Worm (Caenorhabditis elegans): ENCODE data around the gene srg-37.

Gene srg-37

ce11 chrX:14185631-14186030, 49.2 kb downstream of the srg-37 start:
- TF ChIP-seq nhr-232 (tag; optimal IDR thresholded peaks at IDR 0.05), result no peak
- TF ChIP-seq odd-2 (tag; optimal IDR thresholded peaks at IDR 0.05), result no peak
- no peak for TF ChIP-seq syd-9 (tag; optimal IDR thresholded peaks at IDR 0.05)
- TF ChIP-seq ceh-14 (tag; optimal IDR thresholded peaks at IDR 0.05), result no peak
- TF ChIP-seq zip-5 (tag; optimal IDR thresholded peaks at IDR 0.05), result no peak
- TF ChIP-seq sdc-2 (tag; optimal IDR thresholded peaks at IDR 0.05), result no peak
- TF ChIP-seq lin-11 (tag; optimal IDR thresholded peaks at IDR 0.05), result no peak
- no peak for TF ChIP-seq unc-3 (GFP tag; conservative IDR thresholded peaks at IDR 0.05)
- no peak for TF ChIP-seq unc-3 (tag; optimal IDR thresholded peaks at IDR 0.05)
- no peak for TF ChIP-seq hlh-6 (tag; optimal IDR thresholded peaks at IDR 0.05)
- TF ChIP-seq dmd-4 (tag; optimal IDR thresholded peaks at IDR 0.05; ENCODE audit: borderline replicate concordance), result no peak
- no peak for TF ChIP-seq pax-1 (tag; optimal IDR thresholded peaks at IDR 0.05)
- TF ChIP-seq ets-4 (tag; optimal IDR thresholded peaks at IDR 0.05), result no peak
- TF ChIP-seq hlh-30 (tag; optimal IDR thresholded peaks at IDR 0.05; ENCODE audit: insufficient read depth), result no peak
- no peak for TF ChIP-seq ceh-30 (tag; optimal IDR thresholded peaks at IDR 0.05)
- TF ChIP-seq sox-4 (tag; optimal IDR thresholded peaks at IDR 0.05), result no peak
